Worm (Caenorhabditis elegans): Measurements from ENCODE around the gene Y73B3A.11.
"Not testable (repeated sequence)": the region's sequence is repeated elsewhere in the genome, so short reads cannot be mapped to it uniquely, and the experiment has no call there.

The Y73B3A.11 gene

DNA sequence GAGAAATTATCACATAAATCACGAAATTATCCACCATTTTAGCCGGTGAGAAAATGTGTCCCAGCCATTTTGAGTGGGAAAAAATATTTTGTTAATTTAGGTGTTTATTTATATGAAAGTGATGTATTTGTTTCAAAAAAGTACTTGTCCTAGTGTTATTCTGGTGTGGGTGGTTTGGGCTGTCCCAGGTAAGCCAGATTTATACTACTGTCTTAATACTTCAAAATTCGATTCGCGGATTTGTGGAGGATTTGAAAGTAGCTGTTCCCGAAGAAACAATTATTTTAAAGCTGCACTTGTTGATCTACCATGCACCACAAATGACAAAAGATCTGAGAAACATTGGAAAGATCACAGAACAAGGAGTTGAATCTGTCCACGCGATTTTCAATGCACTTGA, at the start of gene Y73B3A.11:
Gene Y73B3A.11 (plus strand): TSS at position 301 of the 400 bp plus-strand sequence.
- TF ChIP-seq nhr-71 (tag; optimal IDR thresholded peaks at IDR 0.05) (no peak), efl-1 (optimal IDR thresholded peaks at IDR 0.05) (no peak), efl-1 (GFP tag; optimal IDR thresholded peaks at IDR 0.05 in 1 of 2) (no peak)

DNA sequence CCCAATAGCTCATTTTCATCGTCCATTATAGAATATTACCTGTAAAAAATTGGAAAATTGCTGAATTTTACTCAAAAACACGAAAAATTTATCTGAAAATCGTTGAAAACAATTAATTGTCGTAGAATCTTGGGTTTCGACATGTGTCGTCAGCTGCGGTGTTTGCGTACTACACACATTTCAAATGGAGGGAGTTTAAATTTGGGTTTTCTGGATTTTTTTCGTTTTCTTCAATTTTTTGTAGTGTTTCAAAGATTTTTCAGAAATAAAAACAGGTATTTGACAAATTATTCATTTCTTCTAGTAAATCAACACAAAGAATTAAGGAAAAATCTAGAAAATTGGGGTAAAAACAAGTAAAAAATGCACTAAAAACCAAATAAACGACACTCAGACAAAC, 43.2 kb upstream of the Y73B3A.11 start, which contains the start of gene Y73B3A.4:
Gene Y73B3A.4 (minus strand): TSS at position 41 of the 400 bp plus-strand sequence.
- TF ChIP-seq lin-35 (GFP tag; optimal IDR thresholded peaks at IDR 0.05) (peak; percentile 22 to 72), dpl-1 (GFP tag; optimal IDR thresholded peaks at IDR 0.05) (peak; percentile 41 to 57 (median 55)), efl-1 (optimal IDR thresholded peaks at IDR 0.05) (peak; percentile 52 to 73), efl-1 (GFP tag; optimal IDR thresholded peaks at IDR 0.05 in 1 of 2) (peak; percentile 67 to 96), F16B12.6 (tag; optimal IDR thresholded peaks at IDR 0.05) (peak; percentile 7)

DNA sequence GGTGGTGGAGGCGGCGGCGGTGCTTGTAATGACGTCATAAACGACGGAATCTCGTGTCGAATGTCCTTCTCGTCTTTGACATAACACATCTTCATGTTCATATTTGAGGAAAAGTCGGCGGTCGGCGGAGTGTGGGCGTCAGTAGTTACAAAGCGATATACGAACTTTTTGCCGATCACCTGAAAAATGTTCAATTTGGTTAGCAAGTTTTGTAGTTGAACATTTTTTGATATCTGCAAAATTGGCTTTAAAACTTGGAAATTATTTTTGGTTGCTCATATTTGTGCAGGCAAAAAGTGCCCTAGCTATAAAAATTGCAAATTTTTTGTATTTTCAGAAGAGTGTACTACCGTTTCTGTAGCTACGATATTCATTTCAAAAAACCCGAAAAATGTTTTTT, 39.0 kb upstream of the Y73B3A.11 start, which contains the start of gene elk-2:
Gene elk-2 (minus strand): TSS at position 101 of the 400 bp plus-strand sequence.
- TF ChIP-seq vab-15 (tag; optimal IDR thresholded peaks at IDR 0.05); ceh-82 (tag; optimal IDR thresholded peaks at IDR 0.05); efl-3 (GFP tag; optimal IDR thresholded peaks at IDR 0.05): not testable (repeated sequence)

- TF ChIP-seq fkh-8 (tag; optimal IDR thresholded peaks at IDR 0.05); zip-4 (GFP tag; optimal IDR thresholded peaks at IDR 0.05); F16B12.6 (tag; optimal IDR thresholded peaks at IDR 0.05): not testable (repeated sequence)
Observed at ce11 chrX:114400-114799, 33.5 kb upstream of the Y73B3A.11 start, which contains the start of gene fbxa-221. TSS of gene fbxa-221 (plus strand) at chrX:114700.

- no peak for TF ChIP-seq pqm-1 (tag; optimal IDR thresholded peaks at IDR 0.05)
- TF ChIP-seq lin-14 (GFP tag; optimal IDR thresholded peaks at IDR 0.05) = peak; percentile 24
Observed at ce11 chrX:117080-117479, 30.8 kb upstream of the Y73B3A.11 start, which contains the start of gene fbxa-222. TSS of gene fbxa-222 (plus strand) at chrX:117380.

DNA sequence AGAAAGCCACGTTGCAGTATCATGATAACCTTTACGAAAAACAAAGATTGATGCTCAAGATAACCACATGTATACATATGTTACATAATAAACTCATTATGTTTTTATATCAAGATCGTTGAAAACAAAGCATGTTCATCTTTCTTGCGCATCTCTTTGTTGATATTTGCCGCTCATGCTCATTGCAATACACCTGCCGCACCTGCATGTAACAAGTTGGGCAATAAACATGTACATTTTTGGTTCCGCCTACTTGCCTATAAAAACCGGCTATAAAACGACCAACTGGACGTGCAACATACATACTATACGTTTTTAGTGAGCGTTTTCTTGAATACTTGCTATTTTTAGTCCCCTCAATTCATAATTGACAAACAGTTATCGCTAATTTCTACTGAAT, 28.6 kb upstream of the Y73B3A.11 start, which contains the start of gene fbxa-16:
Gene fbxa-16 (plus strand): TSS at position 301 of the 400 bp plus-strand sequence.
- not testable (repeated sequence) for TF ChIP-seq nhr-76, F16B12.6, nhr-47 (tag; optimal IDR thresholded peaks at IDR 0.05)

- no peak for TF ChIP-seq ces-1 (GFP tag; optimal IDR thresholded peaks at IDR 0.05)
Observed at ce11 chrX:141149-141548, 6.8 kb upstream of the Y73B3A.11 start, which contains the start of gene Y73B3A.8. TSS of gene Y73B3A.8 (minus strand) at chrX:141249.

ce11 chrX:146832-147231, 1.1 kb upstream of the Y73B3A.11 start:
- TF ChIP-seq tbx-2 (tag; optimal IDR thresholded peaks at IDR 0.05) (no peak), mef-2 (tag; optimal IDR thresholded peaks at IDR 0.05) (no peak), zip-4 (GFP tag; optimal IDR thresholded peaks at IDR 0.05) (no peak), ces-1 (GFP tag; optimal IDR thresholded peaks at IDR 0.05) (no peak), aha-1 (tag; optimal IDR thresholded peaks at IDR 0.05) (no peak), snu-23 (GFP tag; optimal IDR thresholded peaks at IDR 0.05) (peak; percentile 10), rnt-1 (tag; optimal IDR thresholded peaks at IDR 0.05) (no peak), skn-1 (tag; optimal IDR thresholded peaks at IDR 0.05) (no peak), unc-98 (GFP tag; IDR thresholded peaks at IDR 0.05) (no peak), unc-86 (tag; optimal IDR thresholded peaks at IDR 0.05) (no peak), ceh-8 (GFP tag; optimal IDR thresholded peaks at IDR 0.05) (no peak), hlh-4 (tag; optimal IDR thresholded peaks at IDR 0.05) (no peak), efl-1 (optimal IDR thresholded peaks at IDR 0.05) (no peak), efl-1 (GFP tag; optimal IDR thresholded peaks at IDR 0.05 in 1 of 2) (peak in 1 of 2 experiments; percentile 4), dsc-1 (tag; optimal IDR thresholded peaks at IDR 0.05) (peak; percentile 11), unc-130 (tag; optimal IDR thresholded peaks at IDR 0.05) (no peak), hpl-2 (GFP tag; optimal IDR thresholded peaks at IDR 0.05) (no peak), nhr-20 (tag; optimal IDR thresholded peaks at IDR 0.05) (no peak), nhr-12 (tag; optimal IDR thresholded peaks at IDR 0.05) (no peak), lin-13 (GFP tag; optimal IDR thresholded peaks at IDR 0.05) (no peak), ceh-88 (GFP tag; IDR thresholded peaks at IDR 0.05) (no peak), swsn-7 (tag; optimal IDR thresholded peaks at IDR 0.05) (no peak), ets-5 (GFP tag; IDR thresholded peaks at IDR 0.05) (no peak), mep-1 (tag; optimal IDR thresholded peaks at IDR 0.05) (no peak), lin-14 (GFP tag; optimal IDR thresholded peaks at IDR 0.05) (peak; percentile 54), jun-1 (tag; optimal IDR thresholded peaks at IDR 0.05) (no peak)

All from whole organism, L1 larva.